Fruit fly (Drosophila melanogaster): ENCODE results near the gene pins.
A peak's percentile ranks its signal among the peaks of the same experiment; 100 is the strongest.

Gene pins

DNA sequence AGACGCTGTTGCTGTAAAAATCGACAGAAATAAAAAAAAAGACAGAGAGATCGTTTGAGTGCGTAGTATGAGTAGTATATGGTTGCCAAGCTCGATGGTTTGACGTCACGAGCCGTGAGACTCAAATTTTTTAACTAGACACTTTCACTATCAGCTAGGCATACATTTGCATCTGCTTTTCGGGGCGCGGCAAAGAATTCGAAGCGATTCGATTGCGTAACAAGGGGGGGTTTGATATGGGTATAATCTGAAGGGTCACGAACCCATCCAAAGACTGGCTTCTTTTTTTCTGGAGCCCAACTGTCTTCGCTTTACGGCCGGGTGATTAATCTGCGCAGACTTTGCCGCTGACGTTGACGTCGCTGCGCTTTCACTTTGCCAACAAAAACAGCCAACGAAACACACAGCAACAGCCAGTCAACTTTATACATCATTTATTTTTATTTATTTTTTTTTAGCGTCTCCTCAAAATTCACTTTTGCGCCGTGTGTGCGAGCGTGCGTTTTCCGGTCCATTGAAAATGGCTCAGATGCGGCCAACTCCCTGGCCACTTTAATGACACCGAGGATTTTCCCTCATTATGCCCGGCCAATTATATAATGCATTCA is 11.0 kb downstream of the pins start (continued):
- TF ChIP-seq Pdp1 (GFP tag; optimal IDR thresholded peaks at IDR 0.05) (peak in 1 of 2 experiments; percentile 37), CG10274 (GFP tag; optimal IDR thresholded peaks at IDR 0.05) (no peak)

DNA sequence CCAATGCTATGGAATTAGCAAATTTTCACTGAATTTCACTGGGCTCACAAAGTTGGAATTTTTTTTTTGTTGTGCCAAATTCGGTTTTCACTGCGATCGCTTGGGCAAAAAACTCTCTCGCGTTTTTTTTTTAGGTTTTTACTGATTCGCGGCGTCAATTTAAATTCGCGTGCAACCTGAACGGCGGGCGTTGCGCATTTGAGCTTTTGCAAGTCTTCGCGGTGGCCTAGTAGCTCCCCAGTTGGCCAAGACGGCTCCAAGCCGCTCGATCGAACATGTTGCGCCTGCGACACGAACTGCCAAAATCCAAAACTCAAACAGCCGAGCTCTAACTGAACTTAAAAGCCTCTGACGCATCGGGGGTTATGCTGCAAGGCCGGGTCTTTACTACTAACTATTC is 13.3 kb downstream of the pins start, which contains the start of gene CG5639:
Gene CG5639 (minus strand): TSS at position 152 of the 400 bp plus-strand sequence.
- TF ChIP-seq CG5180 (GFP tag; optimal IDR thresholded peaks at IDR 0.05) = peak; percentile 97
- no peak for TF ChIP-seq p53 (GFP tag; optimal IDR thresholded peaks at IDR 0.05)
- TF ChIP-seq CG17328 (GFP tag; IDR thresholded peaks at IDR 0.05) = no peak
- TF ChIP-seq dmrt11E (tag; optimal IDR thresholded peaks at IDR 0.05) = no peak
- peak; percentile 84 for TF ChIP-seq CG18011 (GFP tag; optimal IDR thresholded peaks at IDR 0.05)
- no peak for TF ChIP-seq Dfd (GFP tag; optimal IDR thresholded peaks at IDR 0.05)
- no peak for TF ChIP-seq ind (GFP tag; optimal IDR thresholded peaks at IDR 0.05)
- 0 out of 4 replicates have a peak, but pooled peaks have one; percentile 62 for TF ChIP-seq chinmo (GFP tag; IDR thresholded peaks at IDR 0.05; ENCODE audit: partially characterized antibody)
- peak; percentile 11; the same call in 1 of the 2 replicates for TF ChIP-seq E2f2 (GFP tag; IDR thresholded peaks at IDR 0.05)
- TF ChIP-seq CG6654 (GFP tag; optimal IDR thresholded peaks at IDR 0.05) = no peak
- TF ChIP-seq CG14441 (GFP tag; IDR thresholded peaks at IDR 0.05) = no peak
- TF ChIP-seq crp (GFP tag; optimal IDR thresholded peaks at IDR 0.05) = no peak

DNA sequence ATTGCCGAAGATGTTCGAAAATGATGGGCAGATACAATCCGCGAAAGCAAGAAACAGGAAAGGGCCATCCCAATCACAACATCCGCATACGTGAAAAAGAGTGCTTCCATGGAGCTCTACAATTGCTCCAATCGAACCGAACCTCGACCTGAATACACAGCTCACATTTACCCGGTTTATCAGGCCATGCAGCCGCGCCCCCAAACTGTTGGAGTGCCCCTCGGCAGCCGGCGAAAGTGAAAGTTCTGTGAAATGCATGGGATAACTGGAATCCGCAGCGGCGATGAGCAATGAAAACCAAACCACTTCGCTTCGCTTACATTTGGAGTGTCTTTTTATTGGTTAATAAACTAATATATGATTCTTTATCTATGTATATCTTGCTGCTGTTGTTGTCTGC is 14.6 kb downstream of the pins start:
- TF ChIP-seq gro (GFP tag; optimal IDR thresholded peaks at IDR 0.05) = no peak
- TF ChIP-seq CG13624 (GFP tag; optimal IDR thresholded peaks at IDR 0.05) = no peak
- TF ChIP-seq tgo (GFP tag; IDR thresholded peaks at IDR 0.05) = no peak
- TF ChIP-seq CG32532 (GFP tag; IDR thresholded peaks at IDR 0.05) = no peak
- TF ChIP-seq CG18476 (GFP tag; optimal IDR thresholded peaks at IDR 0.05) = peak; percentile 49
- no peak for TF ChIP-seq HmgZ (tag; optimal IDR thresholded peaks at IDR 0.05)
- TF ChIP-seq ranshi (GFP tag; IDR thresholded peaks at IDR 0.05) = no peak
- 0 out of 2 replicates have a peak, but pooled peaks have one; percentile 20 for TF ChIP-seq sim (GFP tag; IDR thresholded peaks at IDR 0.05)
- peak; percentile 40 for TF ChIP-seq CG10431 (GFP tag; optimal IDR thresholded peaks at IDR 0.05)
- TF ChIP-seq prd (optimal IDR thresholded peaks at IDR 0.05) = no peak
- no peak for TF ChIP-seq prd (GFP tag; IDR thresholded peaks at IDR 0.05)
- TF ChIP-seq HmgD (GFP tag; optimal IDR thresholded peaks at IDR 0.05) = no peak
- no peak for TF ChIP-seq Hmr (GFP tag; optimal IDR thresholded peaks at IDR 0.05)
- TF ChIP-seq E2f2 (GFP tag; IDR thresholded peaks at IDR 0.05) = no peak
- peak; percentile 99 for TF ChIP-seq Blimp-1 (GFP tag; optimal IDR thresholded peaks at IDR 0.05)
- peak; percentile 90 for TF ChIP-seq CG5180 (GFP tag; optimal IDR thresholded peaks at IDR 0.05)
- TF ChIP-seq CG9609 (GFP tag; optimal IDR thresholded peaks at IDR 0.05) = no peak
- TF ChIP-seq HLHmδ (GFP tag; optimal IDR thresholded peaks at IDR 0.05) = peak; percentile 73

DNA sequence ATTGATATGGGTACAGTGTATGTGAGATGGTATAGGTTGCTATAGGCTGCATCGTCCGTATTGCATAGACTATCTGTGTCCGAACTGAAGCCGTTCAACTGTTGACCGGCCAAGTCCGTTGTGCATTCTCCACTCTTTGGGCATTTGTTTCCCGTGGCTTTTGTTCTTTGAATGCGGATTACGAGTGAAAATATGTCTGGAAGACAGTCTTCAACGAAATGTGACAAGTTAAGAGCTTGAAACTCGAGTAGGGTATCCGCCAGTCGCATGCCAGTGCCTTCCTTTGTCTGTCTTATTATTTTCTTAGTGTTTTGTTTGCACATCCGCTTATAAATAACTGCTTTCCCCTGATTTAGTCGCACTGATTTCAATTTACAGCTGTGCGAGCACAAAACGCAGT is 21.0 kb downstream of the pins start:
- 0 out of 2 replicates have a peak, but pooled peaks have one; percentile 42 for TF ChIP-seq Drgx (GFP tag; IDR thresholded peaks at IDR 0.05)
- no peak for TF ChIP-seq CG9797 (GFP tag; optimal IDR thresholded peaks at IDR 0.05)
- no peak for TF ChIP-seq CG10147 (GFP tag; optimal IDR thresholded peaks at IDR 0.05)
- no peak for TF ChIP-seq dmrt99B (tag; optimal IDR thresholded peaks at IDR 0.05)
- TF ChIP-seq CG5180 (GFP tag; optimal IDR thresholded peaks at IDR 0.05) = no peak
- TF ChIP-seq Fer3 (tag; optimal IDR thresholded peaks at IDR 0.05) = no peak

Data from whole organism, embryonic.